Fruit fly (Drosophila melanogaster) whole organism, embryonic: Measurements from ENCODE around the gene Rpt6R.

Experiments used
- Adf1 ChIP-seq: fragments of 200-800 bp; sonication (Bioruptor generic); IDR thresholded peaks from 2 replicates; pipeline ENCODE4 v1.3.6; 2022; ENCODE audit warnings: missing biosample characterization, missing genetic modification characterization
- Antp ChIP-seq: fragments of 200-800 bp; sonication (Bioruptor generic); optimal IDR thresholded peaks from 3 replicates; lab custom pipeline; 2016; ENCODE audit warnings: missing biosample characterization, missing genetic modification characterization
- Atf3 ChIP-seq: fragments of 200-800 bp; sonication (Bioruptor generic); optimal IDR thresholded peaks from 3 replicates; lab custom pipeline; 2016; ENCODE audit warnings: missing biosample characterization, missing genetic modification characterization
- Atf6 ChIP-seq: fragments of 200-800 bp; sonication (Bioruptor generic); IDR thresholded peaks from 2 replicates; pipeline ENCODE4 v1.3.6; 2022; ENCODE audit warnings: missing biosample characterization, missing genetic modification characterization
- Awh ChIP-seq: fragments of 200-800 bp; sonication (Bioruptor generic); IDR thresholded peaks from 2 replicates; pipeline ENCODE4, ENCODE4 v1.3.6; 2022; ENCODE audit warnings: missing biosample characterization, missing genetic modification characterization
- CG10431 ChIP-seq: fragments of 200-800 bp; sonication (Bioruptor generic); optimal IDR thresholded peaks from 3 replicates; lab custom pipeline; 2018; ENCODE audit warnings: missing biosample characterization, mild to moderate bottlenecking, missing genetic modification characterization
- CG10959 ChIP-seq: fragments of 200-800 bp; sonication (Bioruptor generic); IDR thresholded peaks from 2 replicates; pipeline ENCODE4 v1.3.6; 2022; ENCODE audit warnings: missing biosample characterization, missing genetic modification characterization
- CG11723 ChIP-seq: fragments of 200-800 bp; sonication (Bioruptor generic); optimal IDR thresholded peaks from 2 replicates; lab custom pipeline; 2017; ENCODE audit warnings: missing biosample characterization, mild to moderate bottlenecking, missing genetic modification characterization
- CG12769 ChIP-seq: fragments of 200-800 bp; sonication (Bioruptor generic); optimal IDR thresholded peaks from 2 replicates; lab custom pipeline; 2019; ENCODE audit warnings: missing biosample characterization, mild to moderate bottlenecking, missing genetic modification characterization, moderate library complexity
- CG13123 ChIP-seq: fragments of 200-800 bp; sonication (Bioruptor generic); optimal IDR thresholded peaks from 2 replicates; lab custom pipeline; 2016; ENCODE audit warnings: missing biosample characterization, missing genetic modification characterization
- CG13894 ChIP-seq: fragments of 200-800 bp; sonication (Bioruptor generic); optimal IDR thresholded peaks from 3 replicates; lab custom pipeline; 2018; ENCODE audit warnings: missing biosample characterization, mild to moderate bottlenecking, missing genetic modification characterization, moderate library complexity
- CG14667 ChIP-seq: fragments of 200-800 bp; sonication (Bioruptor generic); IDR thresholded peaks from 2 replicates; pipeline ENCODE4 v1.3.6; 2022; ENCODE audit warnings: missing biosample characterization, missing genetic modification characterization
- CG14860 ChIP-seq: fragments of 200-800 bp; sonication (Bioruptor generic); IDR thresholded peaks from 3 replicates; pipeline ENCODE4 v1.3.6; 2022; ENCODE audit warnings: missing biosample characterization, missing genetic modification characterization; ENCODE audit not compliant: partially characterized antibody
- CG15011 ChIP-seq: fragments of 200-800 bp; sonication (Bioruptor generic); optimal IDR thresholded peaks from 3 replicates; lab custom pipeline; 2018; ENCODE audit warnings: missing biosample characterization, mild to moderate bottlenecking, missing genetic modification characterization
- CG15479 ChIP-seq: fragments of 200-800 bp; sonication (Bioruptor generic); optimal IDR thresholded peaks from 3 replicates; lab custom pipeline; 2019; ENCODE audit warnings: missing biosample characterization, mild to moderate bottlenecking, missing genetic modification characterization, moderate library complexity
- CG1602 ChIP-seq: fragments of 200-800 bp; sonication (Bioruptor generic); optimal IDR thresholded peaks from 3 replicates; lab custom pipeline; 2016; ENCODE audit warnings: missing biosample characterization, missing genetic modification characterization
- CG1647 ChIP-seq: fragments of 200-800 bp; sonication (Bioruptor generic); optimal IDR thresholded peaks from 3 replicates; lab custom pipeline; 2016; ENCODE audit warnings: missing biosample characterization, missing genetic modification characterization
- CG16815 ChIP-seq: fragments of 200-800 bp; sonication (Bioruptor generic); optimal IDR thresholded peaks from 3 replicates; lab custom pipeline; 2017; ENCODE audit warnings: missing biosample characterization, mild to moderate bottlenecking, missing genetic modification characterization
- CG2202 ChIP-seq: fragments of 200-800 bp; sonication (Bioruptor generic); optimal IDR thresholded peaks from 2 replicates; lab custom pipeline; 2018; ENCODE audit warnings: missing biosample characterization, mild to moderate bottlenecking, missing genetic modification characterization
- CG33213 ChIP-seq: fragments of 200-800 bp; sonication (Bioruptor generic); optimal IDR thresholded peaks from 3 replicates; lab custom pipeline; 2016; ENCODE audit warnings: missing biosample characterization, missing genetic modification characterization
- CG7271 ChIP-seq: fragments of 200-800 bp; sonication (Bioruptor generic); optimal IDR thresholded peaks from 2 replicates; lab custom pipeline; 2018; ENCODE audit warnings: missing biosample characterization, mild to moderate bottlenecking, missing genetic modification characterization, moderate library complexity
- CG7372 ChIP-seq: fragments of 200-800 bp; sonication (Bioruptor generic); IDR thresholded peaks from 2 replicates; pipeline ENCODE4 v1.3.6; 2022; ENCODE audit warnings: missing biosample characterization, missing genetic modification characterization
- CG7786 ChIP-seq: fragments of 200-800 bp; sonication (Bioruptor generic); optimal IDR thresholded peaks from 2 replicates; lab custom pipeline; 2016; ENCODE audit warnings: missing biosample characterization, missing genetic modification characterization
- CG8281 ChIP-seq: fragments of 200-800 bp; sonication (Bioruptor generic); optimal IDR thresholded peaks from 2 replicates; lab custom pipeline; 2018; ENCODE audit warnings: missing biosample characterization, mild to moderate bottlenecking, missing genetic modification characterization, moderate library complexity
- CG8388 ChIP-seq: fragments of 200-800 bp; sonication (Bioruptor generic); optimal IDR thresholded peaks from 2 replicates; lab custom pipeline; 2019; ENCODE audit warnings: missing biosample characterization, mild to moderate bottlenecking, missing genetic modification characterization, moderate library complexity
- CG9215 ChIP-seq: fragments of 200-800 bp; sonication (Bioruptor generic); IDR thresholded peaks from 2 replicates; pipeline ENCODE4 v1.3.6; 2022; ENCODE audit warnings: missing biosample characterization, missing genetic modification characterization
- Camta ChIP-seq: fragments of 200-800 bp; sonication (Bioruptor generic); optimal IDR thresholded peaks from 2 replicates; lab custom pipeline; 2016; ENCODE audit warnings: missing biosample characterization, missing genetic modification characterization
- CrebB ChIP-seq: fragments of 200-800 bp; sonication (Bioruptor generic); optimal IDR thresholded peaks from 3 replicates; lab custom pipeline; 2018; ENCODE audit warnings: missing biosample characterization, mild to moderate bottlenecking, missing genetic modification characterization
- H15 ChIP-seq: fragments of 200-800 bp; sonication (Bioruptor generic); IDR thresholded peaks from 3 replicates; pipeline ENCODE4 v1.3.6; 2022; ENCODE audit warnings: missing biosample characterization, missing genetic modification characterization
- HmgZ ChIP-seq: fragments of 200-800 bp; sonication (Bioruptor generic); optimal IDR thresholded peaks from 2 replicates; lab custom pipeline; 2018; ENCODE audit warnings: missing biosample characterization, mild to moderate bottlenecking, missing genetic modification characterization
- Lhr ChIP-seq: fragments of 200-800 bp; sonication (Bioruptor generic); optimal IDR thresholded peaks from 3 replicates; lab custom pipeline; 2017; ENCODE audit warnings: mild to moderate bottlenecking, missing biosample characterization, missing genetic modification reagents, missing genetic modification characterization
- NC2α ChIP-seq: fragments of 200-800 bp; sonication (Bioruptor generic); optimal IDR thresholded peaks from 2 replicates; lab custom pipeline; 2016; ENCODE audit warnings: missing biosample characterization, missing genetic modification characterization
- Pdp1 ChIP-seq, 2 experiments: fragments of 200-800 bp; sonication (Bioruptor generic); optimal IDR thresholded peaks; 3 replicates each; lab custom pipeline; 2016; ENCODE audit warnings: missing biosample characterization in 2 of 2, missing genetic modification characterization in 2 of 2, mild to moderate bottlenecking in 1 of 2, moderate library complexity in 1 of 2
- Sox100B ChIP-seq: fragments of 200-800 bp; sonication (Bioruptor generic); optimal IDR thresholded peaks from 3 replicates; lab custom pipeline; 2018; ENCODE audit warnings: missing biosample characterization, mild to moderate bottlenecking, missing genetic modification characterization
- az2 ChIP-seq: fragments of 200-800 bp; sonication (Bioruptor generic); optimal IDR thresholded peaks from 3 replicates; lab custom pipeline; 2016; ENCODE audit warnings: missing biosample characterization, missing genetic modification characterization
- cg ChIP-seq: fragments of 200-800 bp; sonication (Bioruptor generic); optimal IDR thresholded peaks from 3 replicates; lab custom pipeline; 2019; ENCODE audit warnings: missing biosample characterization, mild to moderate bottlenecking, missing genetic modification characterization, moderate library complexity
- dmrt11E ChIP-seq: fragments of 200-800 bp; sonication (Bioruptor generic); optimal IDR thresholded peaks from 3 replicates; lab custom pipeline; 2018; ENCODE audit warnings: missing biosample characterization, mild to moderate bottlenecking, missing genetic modification characterization, moderate library complexity
- ftz-f1 ChIP-seq: fragments of 200-800 bp; sonication (Bioruptor generic); optimal IDR thresholded peaks from 2 replicates; lab custom pipeline; 2016; ENCODE audit warnings: missing biosample characterization, missing genetic modification characterization
- gce ChIP-seq: fragments of 200-800 bp; sonication (Bioruptor generic); IDR thresholded peaks from 3 replicates; pipeline ENCODE4 v1.3.6; 2022; ENCODE audit warnings: missing biosample characterization, missing genetic modification characterization
- grau ChIP-seq: fragments of 200-800 bp; optimal IDR thresholded peaks from 3 replicates; lab custom pipeline; 2019; ENCODE audit warnings: missing biosample characterization, mild to moderate bottlenecking, missing genetic modification characterization, moderate library complexity
- grn ChIP-seq: fragments of 200-800 bp; sonication (Bioruptor generic); optimal IDR thresholded peaks from 3 replicates; lab custom pipeline; 2017; ENCODE audit warnings: missing biosample characterization, missing genetic modification characterization
- hth ChIP-seq: fragments of >200 bp; optimal IDR thresholded peaks from 2 replicates; lab custom pipeline; 2017; ENCODE audit warnings: inconsistent platforms
- ken ChIP-seq: fragments of 200-800 bp; sonication (Bioruptor generic); IDR thresholded peaks from 3 replicates; pipeline ENCODE4 v1.3.6; 2022; ENCODE audit warnings: missing biosample characterization, missing genetic modification characterization
- otp ChIP-seq: fragments of 200-800 bp; sonication (Bioruptor generic); IDR thresholded peaks from 3 replicates; pipeline ENCODE4, ENCODE4 v1.3.6; 2022; ENCODE audit warnings: missing biosample characterization, missing genetic modification characterization
- psq ChIP-seq: fragments of 200-800 bp; sonication (Bioruptor generic); optimal IDR thresholded peaks from 2 replicates; lab custom pipeline; 2017; ENCODE audit warnings: missing biosample characterization, missing genetic modification characterization
- shn ChIP-seq: fragments of 200-800 bp; sonication (Bioruptor generic); optimal IDR thresholded peaks from 3 replicates; lab custom pipeline; 2016; ENCODE audit warnings: missing biosample characterization, missing genetic modification characterization
- slou ChIP-seq: fragments of 200-800 bp; sonication (Bioruptor generic); optimal IDR thresholded peaks from 3 replicates; lab custom pipeline; 2016; ENCODE audit warnings: missing biosample characterization, missing genetic modification characterization
- slp2 ChIP-seq: fragments of 200-800 bp; sonication (Bioruptor generic); optimal IDR thresholded peaks from 2 replicates; lab custom pipeline; 2016; ENCODE audit warnings: missing biosample characterization, missing genetic modification characterization
- sr ChIP-seq: fragments of 200-800 bp; sonication (Bioruptor generic); IDR thresholded peaks from 3 replicates; pipeline ENCODE4 v1.3.6; 2022; ENCODE audit warnings: missing biosample characterization, missing genetic modification characterization
- zfh1 ChIP-seq: fragments of 200-800 bp; sonication (Bioruptor generic); IDR thresholded peaks from 3 replicates; pipeline ENCODE4 v1.3.6; 2022; ENCODE audit warnings: missing biosample characterization, missing genetic modification characterization

Gene Rpt6R

DNA sequence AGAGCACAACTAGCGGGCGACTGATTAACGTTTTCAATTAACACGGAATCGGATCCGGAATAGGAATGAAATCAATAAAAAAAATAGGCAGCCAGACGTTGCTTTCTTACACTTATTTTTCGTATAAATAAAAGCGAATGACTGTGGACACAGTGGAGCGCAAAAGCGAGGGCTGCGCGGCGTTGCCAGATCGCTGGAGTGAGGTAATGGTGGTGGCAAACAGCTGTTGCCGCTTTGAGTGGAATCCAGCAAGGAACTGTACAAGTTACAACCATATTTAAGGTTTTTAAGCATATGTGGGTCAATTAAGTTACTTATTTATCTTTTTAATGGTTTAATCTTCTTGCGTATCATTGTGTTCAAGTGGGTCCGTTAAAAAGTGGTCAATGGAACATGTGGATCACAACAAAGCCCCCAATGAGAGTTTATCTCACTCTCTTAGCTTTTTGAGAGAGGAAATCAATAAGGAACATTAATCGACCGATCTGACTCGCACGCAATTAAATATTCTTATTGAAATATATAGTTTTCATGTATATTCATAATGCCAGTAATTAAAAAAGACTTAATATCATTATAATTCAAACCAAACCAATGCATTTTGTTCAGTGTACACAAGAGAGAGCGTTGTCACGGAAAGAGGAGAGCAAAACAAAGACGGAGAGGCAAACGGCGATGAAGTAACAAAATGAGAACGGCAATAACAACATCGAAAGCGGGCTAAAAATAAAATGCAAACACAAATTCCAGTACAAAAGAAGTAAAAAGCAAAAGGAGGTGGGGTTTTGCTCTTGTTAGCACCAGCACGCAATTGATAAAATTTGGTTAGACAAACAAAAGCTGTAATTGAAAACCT lies 16.9 kb upstream of the Rpt6R start (continued):
- TF ChIP-seq CG7271 (tag; lab: Kevin White, UChicago): peak; percentile 24
- peak; percentile 87 for TF ChIP-seq CG7786 (GFP tag; lab: Kevin White, UChicago)
- TF ChIP-seq CG33213: peak; percentile 77
- TF ChIP-seq CG14667 (GFP tag; lab: Robert Waterston, UW): peak; percentile 84
- TF ChIP-seq Antp: peak; percentile 72
- TF ChIP-seq zfh1 (GFP tag; lab: Robert Waterston, UW): peak; percentile 93
- peak; percentile 81 for TF ChIP-seq CG10959 (GFP tag; lab: Robert Waterston, UW)
- TF ChIP-seq grau (tag; lab: Kevin White, UChicago): peak; percentile 89
- TF ChIP-seq sr (GFP tag; lab: Robert Waterston, UW): peak; percentile 81
- TF ChIP-seq CG12769 (tag; lab: Kevin White, UChicago): peak; percentile 68
- TF ChIP-seq hth: no peak
- peak; percentile 93 for TF ChIP-seq otp
- peak; percentile 90 for TF ChIP-seq az2 (GFP tag; lab: Kevin White, UChicago)
- peak; percentile 82 for TF ChIP-seq slp2 (GFP tag; lab: Kevin White, UChicago)
- peak; percentile 70 for TF ChIP-seq slou
- TF ChIP-seq psq (GFP tag; lab: Kevin White, UChicago): peak; percentile 87
- TF ChIP-seq CG15479 (GFP tag; lab: Kevin White, UChicago): no peak
- TF ChIP-seq CG11723: peak; percentile 77
- TF ChIP-seq H15 (GFP tag; lab: Robert Waterston, UW): peak; percentile 93
- peak; percentile 86 for TF ChIP-seq CG7372 (GFP tag; lab: Robert Waterston, UW)
- peak; percentile 62 for TF ChIP-seq NC2α
- TF ChIP-seq cg (GFP tag; lab: Kevin White, UChicago): no peak
- TF ChIP-seq Pdp1 (GFP tag; optimal IDR thresholded peaks at IDR 0.05; lab: Kevin White, UChicago): peak; percentile 89 to 92
- peak; percentile 93 for TF ChIP-seq CG8388 (GFP tag; lab: Kevin White, UChicago)
- TF ChIP-seq Atf6 (GFP tag; lab: Robert Waterston, UW): peak; percentile 94
- peak; percentile 97 for TF ChIP-seq Awh (GFP tag; lab: Robert Waterston, UW)
- peak; percentile 92 for TF ChIP-seq gce (GFP tag; lab: Robert Waterston, UW)
- peak; percentile 90 for TF ChIP-seq ken
- peak; percentile 85 for TF ChIP-seq Atf3 (GFP tag; lab: Kevin White, UChicago)
- peak; percentile 85 for TF ChIP-seq CG15011 (GFP tag; lab: Kevin White, UChicago)
- TF ChIP-seq dmrt11E: peak; percentile 79
- TF ChIP-seq CG13123 (GFP tag; lab: Kevin White, UChicago): peak; percentile 85
- TF ChIP-seq CG2202: peak; percentile 74
- TF ChIP-seq CrebB: peak; percentile 78
- TF ChIP-seq Sox100B (GFP tag; lab: Kevin White, UChicago): peak; percentile 88
- TF ChIP-seq CG1602 (GFP tag; lab: Kevin White, UChicago): peak; percentile 87
- TF ChIP-seq CG1647 (GFP tag; lab: Kevin White, UChicago): peak; percentile 68
- peak; percentile 74 for TF ChIP-seq Adf1 (GFP tag; lab: Robert Waterston, UW)
- TF ChIP-seq ftz-f1 (GFP tag; lab: Kevin White, UChicago): peak; percentile 42
- TF ChIP-seq Camta: peak; percentile 87
- peak; percentile 64 for TF ChIP-seq CG16815 (GFP tag; lab: Kevin White, UChicago)
- peak; percentile 78 for TF ChIP-seq CG13894
- peak; percentile 74 for TF ChIP-seq shn
- peak; percentile 54 for TF ChIP-seq Lhr (GFP tag; lab: Kevin White, UChicago)
- no peak for TF ChIP-seq CG10431
- TF ChIP-seq HmgZ: peak; percentile 86
- TF ChIP-seq grn (GFP tag; lab: Kevin White, UChicago): peak; percentile 21
- peak; percentile 63 for TF ChIP-seq CG8281 (tag; lab: Kevin White, UChicago)
- TF ChIP-seq CG14860 (GFP tag; lab: Robert Waterston, UW): no peak
- peak; percentile 76 for TF ChIP-seq CG9215 (GFP tag; lab: Robert Waterston, UW)
